Worm (Caenorhabditis elegans): ENCODE measurements around the gene grl-12.

The grl-12 gene

DNA sequence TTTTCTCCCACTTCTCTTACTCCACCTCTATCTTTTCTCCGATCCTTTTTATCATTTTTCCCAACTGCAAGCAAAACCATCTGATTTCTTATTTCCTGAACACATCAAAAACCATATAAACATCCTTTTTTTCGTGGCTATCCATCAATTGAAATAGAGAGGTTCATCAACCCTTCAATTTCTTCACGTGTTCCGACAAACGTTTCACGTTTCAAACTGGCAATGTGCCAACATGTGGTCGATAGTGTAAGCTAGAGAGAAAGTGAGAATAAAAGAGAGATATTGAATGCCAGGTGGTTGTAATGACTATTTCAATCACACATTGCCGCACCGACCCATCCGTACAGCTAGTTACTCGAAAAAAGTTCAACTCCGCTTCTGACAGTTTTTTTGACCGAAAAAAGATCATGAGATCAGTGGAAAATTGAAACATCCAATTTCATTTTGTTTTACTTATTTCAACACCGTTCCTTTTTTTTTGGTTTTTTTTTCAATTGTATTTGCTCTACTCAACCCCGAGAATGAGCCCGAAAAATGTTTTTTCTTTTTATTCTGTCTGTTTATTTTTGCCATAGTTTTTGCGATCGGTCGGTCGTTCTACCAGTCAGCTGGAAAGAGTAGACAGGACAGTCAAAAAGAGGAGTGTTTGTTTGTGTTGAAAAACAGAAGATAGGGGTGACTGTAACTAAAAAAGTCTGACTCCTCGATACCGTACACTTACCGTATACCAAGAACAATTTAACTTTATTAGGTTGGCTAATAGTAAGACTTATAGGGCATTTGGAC, 22.0 kb upstream of the grl-12 start:
- TF ChIP-seq unc-62 (GFP tag; optimal IDR thresholded peaks at IDR 0.05), result no peak

DNA sequence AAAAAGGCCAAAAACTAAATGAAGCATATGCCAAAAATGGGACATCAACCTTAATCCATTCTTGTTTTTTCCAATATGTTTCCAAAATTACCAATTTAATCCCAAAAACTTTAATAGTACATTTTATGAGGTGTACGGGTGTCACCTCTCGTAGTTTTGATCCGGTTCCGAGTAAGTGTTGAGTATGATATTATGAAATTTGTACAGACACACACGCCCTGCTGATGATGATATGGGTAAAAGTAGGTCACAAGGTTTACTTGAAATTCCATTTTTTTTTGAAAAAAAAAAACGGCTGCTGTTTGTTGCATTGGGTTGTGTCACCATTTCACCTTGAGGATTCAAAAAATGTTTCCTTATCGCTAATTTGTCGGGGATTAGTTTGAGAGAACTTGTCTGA, 21.1 kb upstream of the grl-12 start:
- no peak for TF ChIP-seq unc-62 (GFP tag; optimal IDR thresholded peaks at IDR 0.05)

DNA sequence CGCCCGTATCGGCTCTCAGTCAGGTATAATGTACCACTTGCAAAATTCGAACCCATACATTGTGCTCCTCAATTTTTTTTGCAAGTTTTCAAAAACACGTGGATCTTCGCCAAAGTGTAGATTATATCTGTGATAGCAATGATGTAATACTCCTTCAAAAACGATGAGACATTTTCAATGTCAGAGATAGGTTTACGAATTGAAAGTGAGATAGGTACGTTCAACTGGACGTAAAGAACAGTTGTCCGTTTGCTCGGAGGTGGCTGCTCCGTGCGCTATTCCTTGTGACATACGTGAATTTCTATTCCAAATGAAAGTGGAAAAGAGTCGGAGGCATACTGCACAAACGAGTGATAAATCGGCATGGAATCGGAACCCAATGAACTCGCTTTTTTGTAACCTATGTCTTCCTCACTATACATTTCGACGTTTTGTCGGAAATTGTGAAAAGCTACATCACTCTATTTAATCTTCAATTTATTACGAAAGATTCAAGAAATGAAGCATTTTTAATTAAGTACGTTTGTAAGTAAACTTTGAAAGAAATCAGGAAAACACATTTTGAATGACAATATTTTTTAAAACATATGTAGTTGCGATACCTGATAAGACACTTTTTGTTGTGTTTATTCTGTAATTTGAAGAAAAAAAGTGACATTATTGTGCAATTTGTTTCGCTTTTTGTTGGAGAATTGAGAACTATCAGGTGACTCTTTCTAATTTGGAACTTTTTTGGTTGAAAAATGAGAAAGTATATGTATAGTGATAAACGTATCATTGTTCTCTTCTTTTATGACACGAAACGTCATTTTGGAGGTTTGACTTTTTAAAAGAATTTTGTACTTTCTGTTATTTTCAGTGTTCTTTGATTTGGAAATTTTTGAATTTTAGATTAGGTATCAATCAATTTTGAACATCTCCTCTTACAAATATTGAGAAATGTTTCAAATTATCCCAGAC, 17.9 kb upstream of the grl-12 start:
- no peak for TF ChIP-seq unc-62 (GFP tag; optimal IDR thresholded peaks at IDR 0.05)

DNA sequence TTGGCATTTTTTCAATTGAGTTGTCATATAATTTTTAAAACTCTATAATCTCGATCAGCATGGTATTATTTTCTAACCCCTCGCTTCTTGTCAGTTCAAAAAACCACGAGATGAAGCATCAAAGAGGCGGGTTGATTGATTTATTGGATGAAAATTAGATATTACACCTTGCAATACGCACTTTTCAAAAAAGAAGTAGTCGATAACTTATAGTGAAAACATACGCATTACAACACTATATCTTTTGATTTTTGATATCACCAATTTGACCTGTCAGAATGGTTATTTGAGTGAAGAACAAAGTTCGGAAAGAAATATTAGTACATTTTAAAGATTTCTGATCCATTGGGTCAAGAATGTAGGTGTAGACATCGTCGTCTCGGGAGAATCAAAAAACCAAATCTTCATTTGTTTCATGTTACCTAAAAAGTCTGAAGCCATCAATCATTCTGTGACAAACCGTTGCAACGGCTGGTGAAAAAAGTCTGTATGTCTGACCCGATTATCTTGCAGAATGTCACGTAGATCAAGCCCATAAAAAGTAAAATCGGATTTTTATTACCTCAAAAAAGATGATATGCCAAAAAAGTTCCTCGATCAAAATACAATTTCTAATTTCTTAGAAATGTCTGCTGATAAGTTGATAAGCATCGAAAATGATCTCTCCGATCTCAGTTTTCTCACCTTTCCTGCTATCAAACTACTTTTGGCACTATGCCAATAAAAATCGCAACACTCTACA, 16.4 kb upstream of the grl-12 start:
- no peak for TF ChIP-seq unc-62 (GFP tag; optimal IDR thresholded peaks at IDR 0.05)

DNA sequence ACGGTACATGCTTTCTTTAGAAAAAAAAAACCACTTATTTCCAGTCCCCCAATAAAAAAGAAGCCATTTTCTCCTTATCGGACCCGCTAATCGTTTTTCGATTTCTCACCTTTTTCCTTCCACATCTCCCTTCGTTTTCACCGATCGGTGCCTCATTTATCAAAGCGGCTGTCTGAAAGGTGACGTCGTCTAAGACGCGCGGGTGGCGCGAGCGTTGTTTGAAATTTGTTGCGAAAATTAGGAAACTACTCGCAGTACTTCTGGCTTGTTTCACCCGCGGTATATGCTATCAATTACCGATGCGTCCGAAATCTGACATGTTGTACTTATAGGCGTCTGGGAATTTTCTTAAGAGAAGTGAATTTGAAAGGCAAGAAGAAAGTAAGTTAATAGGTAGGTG, 15.4 kb upstream of the grl-12 start:
- TF ChIP-seq unc-62 (GFP tag; optimal IDR thresholded peaks at IDR 0.05), result no peak

DNA sequence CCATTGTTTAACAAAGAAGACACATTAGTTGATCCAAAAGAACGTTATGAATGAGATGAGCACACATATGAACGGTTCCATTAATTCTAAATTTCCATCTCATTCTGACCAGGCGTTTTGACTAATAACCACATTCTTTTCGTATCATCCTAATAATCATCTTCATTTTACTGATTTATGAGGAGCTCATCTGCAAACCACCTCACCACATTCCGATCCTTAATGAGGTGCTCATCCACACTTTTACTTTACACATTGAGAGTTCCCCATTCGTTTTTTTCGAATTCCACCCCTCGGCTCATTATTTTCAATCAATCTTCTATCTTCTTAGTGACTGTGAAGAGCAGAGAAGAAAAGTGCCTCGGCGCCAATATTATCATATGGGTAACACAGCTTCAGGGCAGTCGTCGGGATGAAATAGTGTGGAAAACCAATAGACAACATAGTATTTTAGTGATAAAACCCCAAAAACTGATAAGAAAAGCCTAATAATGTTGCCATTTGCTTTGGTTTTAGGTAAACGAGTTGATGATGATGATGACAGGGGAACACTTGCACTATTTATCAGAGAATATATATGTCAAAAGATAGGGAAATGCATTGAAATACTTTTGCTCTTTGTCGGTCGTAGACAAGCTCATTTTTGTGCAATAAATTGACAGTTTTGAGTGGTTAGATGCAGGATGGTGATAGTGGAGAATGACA, 14.4 kb upstream of the grl-12 start:
- TF ChIP-seq unc-62 (GFP tag; optimal IDR thresholded peaks at IDR 0.05), result no peak

DNA sequence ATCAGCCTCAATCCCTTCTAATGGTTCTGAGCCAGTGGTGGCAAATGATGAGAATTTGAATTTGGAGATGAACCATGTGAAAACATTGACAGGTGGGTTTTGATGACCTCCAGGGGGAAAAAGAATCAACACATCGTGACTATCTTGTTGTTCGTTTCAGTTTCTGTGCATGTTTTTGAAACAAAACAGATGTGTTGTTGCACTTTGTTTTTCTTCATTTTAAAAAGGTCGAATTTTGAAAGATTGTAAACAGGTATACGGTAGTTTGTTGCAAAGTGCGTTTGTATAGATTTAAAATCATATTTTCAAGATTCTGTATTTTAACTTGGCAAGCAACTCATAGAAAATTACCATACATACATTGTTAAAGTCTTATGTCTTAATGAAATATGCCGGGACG, 13.6 kb upstream of the grl-12 start:
- TF ChIP-seq unc-62 (GFP tag; optimal IDR thresholded peaks at IDR 0.05), result no peak

DNA sequence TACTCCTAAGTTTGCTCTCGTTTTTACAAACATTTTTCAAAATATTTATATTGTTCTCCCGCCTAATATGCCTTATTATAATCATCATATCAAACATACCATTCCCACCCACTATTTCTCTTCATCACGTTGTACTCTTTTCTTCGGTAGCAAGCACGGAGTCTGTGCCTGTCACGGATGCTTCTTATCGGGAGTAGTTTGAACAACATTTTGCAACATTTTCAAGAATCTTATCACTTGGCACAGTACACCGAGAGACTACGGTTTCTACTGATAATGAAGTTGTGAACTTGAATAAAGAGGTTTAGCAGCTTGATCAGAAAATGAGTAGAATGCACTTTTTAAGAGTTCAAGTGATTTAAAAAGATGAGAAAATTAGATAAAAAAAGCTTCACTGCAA, 11.4 kb upstream of the grl-12 start:
- no peak for TF ChIP-seq unc-62 (GFP tag; optimal IDR thresholded peaks at IDR 0.05)

DNA sequence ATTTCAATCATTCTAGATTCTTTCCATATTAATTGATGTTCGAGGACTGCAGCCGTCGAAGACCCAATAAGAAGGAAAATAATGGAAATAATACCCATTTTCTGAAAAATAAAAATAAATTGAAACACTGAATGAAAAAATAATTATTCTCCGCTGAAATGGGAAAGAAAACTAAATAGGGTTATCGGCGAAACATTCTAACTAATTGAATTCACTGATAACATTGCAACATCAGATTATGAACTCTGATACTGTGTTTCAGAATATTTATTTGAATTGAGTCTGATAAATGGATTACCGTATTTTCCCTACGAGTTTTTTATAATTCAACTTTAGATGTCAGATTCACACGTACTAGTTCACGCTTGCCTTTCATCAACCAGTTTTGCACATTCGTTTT, 6.3 kb upstream of the grl-12 start, which contains the start of gene asp-13:
asp-13 (minus strand) TSS at position 101 of the 400 bp plus-strand sequence.
- no peak for TF ChIP-seq unc-62 (GFP tag; optimal IDR thresholded peaks at IDR 0.05)

DNA sequence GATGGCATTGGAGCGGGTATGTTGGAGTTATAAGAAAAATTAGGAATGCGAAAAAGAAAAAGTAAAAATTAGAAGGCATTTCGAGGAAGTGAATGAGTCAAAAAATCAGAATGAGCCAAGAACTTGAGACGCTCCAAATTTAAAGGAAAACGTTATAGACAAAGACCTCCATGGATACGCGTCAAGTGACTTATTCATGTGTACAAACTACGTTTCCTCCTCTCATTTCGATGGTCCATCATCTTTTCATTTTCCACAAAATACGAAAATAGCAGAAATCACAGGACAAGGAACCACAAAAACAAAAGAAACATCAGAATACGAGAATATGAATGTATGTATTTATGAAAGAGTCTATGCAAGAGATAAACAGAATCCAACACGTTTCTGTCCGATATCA, 4.5 kb upstream of the grl-12 start, which contains the start of gene F28A12.3:
F28A12.3 (minus strand) TSS at position 101 of the 400 bp plus-strand sequence.
- TF ChIP-seq unc-62 (GFP tag; optimal IDR thresholded peaks at IDR 0.05), result no peak

DNA sequence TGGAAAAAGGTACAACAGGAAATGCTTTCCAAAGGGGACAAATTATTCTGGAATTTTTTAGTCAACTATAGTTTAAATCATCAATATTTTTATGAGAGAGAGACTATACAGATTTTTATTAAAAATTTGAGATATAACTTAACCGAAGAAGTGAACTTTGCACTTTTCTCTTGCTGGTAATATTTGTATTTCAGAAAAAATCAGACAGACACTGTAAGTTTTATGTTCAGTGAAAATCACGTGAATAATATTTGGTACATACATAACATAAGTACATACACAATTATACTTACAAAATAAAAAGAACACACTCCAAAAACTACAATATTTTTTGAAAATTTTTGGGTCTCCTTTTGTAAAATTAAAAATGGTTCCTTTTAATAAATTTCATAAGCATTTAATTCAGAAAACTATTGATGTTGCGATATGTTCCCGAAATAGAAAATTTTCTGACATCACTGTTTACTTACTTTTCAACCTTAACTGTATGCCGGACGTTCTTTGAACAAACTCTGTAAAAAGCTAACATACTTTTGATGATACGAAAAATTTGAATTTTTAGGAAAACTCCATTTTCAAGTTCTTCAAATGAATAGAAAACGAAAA, 962 bp upstream of the grl-12 start, which contains the start of the genes F28A12.10 and acd-4:
F28A12.10 (minus strand) TSS at position 101 of the 606 bp plus-strand sequence.
acd-4 (plus strand) TSS at position 556 of the 606 bp plus-strand sequence.
- no peak for TF ChIP-seq unc-62 (GFP tag; optimal IDR thresholded peaks at IDR 0.05)

DNA sequence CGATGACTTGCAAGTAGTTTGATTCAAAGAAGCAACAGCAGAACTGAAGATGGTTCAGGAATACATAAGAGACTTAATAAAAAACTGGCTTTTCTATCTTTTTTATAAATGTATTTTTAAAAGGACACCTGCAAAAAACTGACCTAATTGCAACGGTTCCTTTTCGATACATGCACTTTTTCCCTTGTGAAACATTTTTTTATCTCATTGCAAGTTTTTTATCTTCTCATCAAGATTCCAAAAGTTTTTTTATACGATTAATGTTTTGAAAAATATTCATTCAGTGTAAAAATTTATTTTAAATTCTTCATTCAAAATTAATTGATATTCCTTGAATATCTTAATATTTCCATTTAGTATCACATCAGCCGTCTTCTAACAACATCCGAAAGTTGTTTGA, 1.2 kb downstream of the grl-12 start, which contains the start of gene oac-29:
oac-29 (minus strand) TSS at position 101 of the 400 bp plus-strand sequence.
- TF ChIP-seq unc-62 (GFP tag; optimal IDR thresholded peaks at IDR 0.05), result no peak

DNA sequence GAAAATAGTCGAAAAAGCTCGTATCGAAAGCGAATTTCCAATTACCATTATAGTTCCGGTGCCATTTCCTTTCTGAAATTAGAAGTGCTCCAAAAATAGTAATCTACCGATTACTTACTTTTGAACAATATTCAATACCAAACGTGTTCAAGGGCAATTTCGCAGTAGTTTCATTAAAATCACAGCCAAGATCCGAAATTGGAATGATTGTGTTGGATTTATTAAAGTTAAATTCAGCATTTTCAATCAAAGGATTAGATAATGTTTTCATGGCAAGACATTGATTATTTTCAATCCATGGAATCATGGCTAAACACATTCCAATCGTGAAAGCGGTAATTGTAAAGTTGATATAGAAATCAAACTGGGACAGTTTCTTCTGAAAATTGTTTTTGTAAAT, 4.0 kb downstream of the grl-12 start:
- TF ChIP-seq unc-62 (GFP tag; optimal IDR thresholded peaks at IDR 0.05), result no peak

DNA sequence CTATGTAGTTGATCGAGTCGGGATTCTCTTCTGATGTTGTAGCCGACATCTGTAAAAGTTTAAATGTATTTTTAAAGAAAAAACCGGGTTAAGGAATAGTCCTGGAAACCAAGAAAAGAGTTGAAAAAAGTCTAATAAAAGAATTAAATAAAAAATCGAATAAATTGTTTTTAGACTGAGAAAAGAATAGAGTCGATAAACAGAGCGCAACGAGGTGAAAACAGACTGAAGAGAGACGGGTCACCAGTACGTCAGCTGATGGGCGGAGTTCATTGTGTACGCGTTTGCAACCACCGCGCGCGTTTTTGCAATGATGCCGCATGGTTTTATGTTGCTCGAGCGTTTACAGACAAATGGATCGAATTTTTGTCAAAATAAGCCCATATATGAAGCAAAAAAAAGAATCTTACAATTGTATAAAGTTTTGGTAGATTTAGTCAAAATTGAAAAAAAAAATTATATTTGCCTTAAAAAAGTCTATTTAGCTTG, 5.5 kb downstream of the grl-12 start, which contains the start of gene atg-18:
atg-18 (minus strand) TSS at position 51 of the 489 bp plus-strand sequence.
- no peak for TF ChIP-seq unc-62 (GFP tag; optimal IDR thresholded peaks at IDR 0.05)

Measured in whole organism, dauer.